Worm (Caenorhabditis elegans): ENCODE data around the gene Y37D8A.19.

DNA sequence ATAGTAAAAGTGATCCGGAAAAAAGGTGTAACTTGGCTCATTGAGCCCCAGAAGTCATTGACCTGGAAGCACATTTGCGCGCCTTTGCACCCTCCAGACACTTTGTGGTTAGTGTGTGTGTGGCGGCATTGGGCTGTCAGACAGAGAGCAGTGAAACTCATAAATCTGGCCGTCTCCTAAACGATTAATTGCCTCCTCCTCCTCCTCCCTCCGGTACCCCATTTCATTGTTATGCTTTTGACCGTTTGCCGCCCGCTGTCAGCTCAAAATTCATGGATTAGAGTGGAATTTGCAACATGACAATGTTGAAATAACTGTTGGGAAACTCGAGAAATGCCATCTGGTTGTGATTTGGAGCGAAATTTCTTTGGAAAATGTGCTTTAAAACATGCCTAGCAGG, 25.6 kb upstream of the Y37D8A.19 start:
- TF ChIP-seq dmd-4 (tag; optimal IDR thresholded peaks at IDR 0.05; ENCODE audit: borderline replicate concordance) (no peak), ceh-48 (tag; optimal IDR thresholded peaks at IDR 0.05) (no peak), tbx-2 (tag; optimal IDR thresholded peaks at IDR 0.05) (no peak), lim-6 (tag; optimal IDR thresholded peaks at IDR 0.05) (no peak), unc-3 (GFP tag; conservative IDR thresholded peaks at IDR 0.05) (no peak), unc-3 (tag; optimal IDR thresholded peaks at IDR 0.05) (no peak), nhr-11 (tag; optimal IDR thresholded peaks at IDR 0.05) (no peak), rnt-1 (tag; optimal IDR thresholded peaks at IDR 0.05) (no peak), syd-9 (tag; optimal IDR thresholded peaks at IDR 0.05) (no peak), ceh-34 (tag; optimal IDR thresholded peaks at IDR 0.05) (no peak)
